Worm (Caenorhabditis elegans) whole organism, L4 larva: ENCODE data around the gene F58B4.3.

Source experiments
- F10B5.3 ChIP-seq: sonication (generic microtip); optimal IDR thresholded peaks from 2 replicates; lab custom pipeline; 2016; ENCODE audit warnings: mild to moderate bottlenecking, missing genetic modification characterization, missing compliant biosample characterization
- F49E8.2 ChIP-seq: sonication (generic microtip); optimal IDR thresholded peaks from 2 replicates; lab custom pipeline; 2016; ENCODE audit warnings: missing compliant biosample characterization, mild to moderate bottlenecking, missing genetic modification characterization, borderline replicate concordance
- T20F7.1 ChIP-seq: fragments of 200-800 bp; sonication (Bioruptor generic); optimal IDR thresholded peaks from 2 replicates; lab custom pipeline; 2018; ENCODE audit warnings: mild to moderate bottlenecking, missing genetic modification characterization, missing compliant biosample characterization
- Y105C5A.15 ChIP-seq: fragments of 200-800 bp; sonication (Bioruptor generic); IDR thresholded peaks from 2 replicates; pipeline ENCODE4 v1.3.6; 2022; ENCODE audit warnings: missing genetic modification characterization, missing compliant biosample characterization
- aha-1 ChIP-seq: fragments of 150-350 bp; peaks from one replicate; lab custom pipeline; 2014; ENCODE audit warnings: missing biosample characterization, missing genetic modification characterization
- aly-2 ChIP-seq: sonication (generic microtip); optimal IDR thresholded peaks from 2 replicates; lab custom pipeline; 2018; ENCODE audit warnings: missing biosample characterization, missing genetic modification characterization
- ama-1 ChIP-seq: fragments of 150-350 bp; optimal IDR thresholded peaks from 2 replicates; lab custom pipeline; 2014; ENCODE audit warnings: inconsistent platforms, mixed read lengths
- ceh-20 ChIP-seq: fragments of 200-800 bp; sonication (Bioruptor generic); IDR thresholded peaks from 2 replicates; pipeline ENCODE4 v1.3.6; 2022; ENCODE audit warnings: missing genetic modification reagents, missing genetic modification characterization, missing compliant biosample characterization
- ceh-32 ChIP-seq: sonication (generic microtip); optimal IDR thresholded peaks from 2 replicates; lab custom pipeline; 2016; ENCODE audit warnings: mild to moderate bottlenecking, missing genetic modification characterization, missing compliant biosample characterization; ENCODE audit not compliant: poor library complexity
- ceh-82 ChIP-seq: sonication (generic microtip); optimal IDR thresholded peaks from 2 replicates; lab custom pipeline; 2017; ENCODE audit warnings: missing biosample characterization, missing genetic modification characterization
- cey-2 ChIP-seq: sonication (generic microtip); optimal IDR thresholded peaks from 3 replicates; lab custom pipeline; 2017; ENCODE audit warnings: missing genetic modification characterization, mild to moderate bottlenecking, missing compliant biosample characterization, antibody characterized with exemption, borderline replicate concordance; ENCODE audit not compliant: insufficient read depth
- daf-16 ChIP-seq, 3 experiments: sonication (generic microtip); optimal IDR thresholded peaks; 2 replicates each; lab custom pipeline; 2016 to 2017; ENCODE audit warnings: missing genetic modification characterization in 3 of 3, missing genetic modification reagents in 3 of 3, mild to moderate bottlenecking in 2 of 3, missing compliant biosample characterization in 2 of 3, missing biosample characterization in 1 of 3, moderate library complexity in 1 of 3
- dpl-1 ChIP-seq: fragments of 150-350 bp; optimal IDR thresholded peaks from 2 replicates; lab custom pipeline; 2014; ENCODE audit warnings: missing biosample characterization, missing genetic modification reagents, missing genetic modification characterization
- egl-43 ChIP-seq: fragments of 200-800 bp; sonication (Bioruptor generic); IDR thresholded peaks from 2 replicates; pipeline ENCODE4 v1.3.6; 2022; ENCODE audit warnings: missing genetic modification reagents, missing genetic modification characterization, missing compliant biosample characterization
- fkh-10 ChIP-seq: fragments of 150-350 bp; optimal IDR thresholded peaks from 2 replicates; lab custom pipeline; 2014; ENCODE audit warnings: missing biosample characterization, missing genetic modification reagents, missing genetic modification characterization
- fos-1 ChIP-seq: fragments of 150-350 bp; optimal IDR thresholded peaks from 2 replicates; lab custom pipeline; 2014; ENCODE audit warnings: missing biosample characterization, missing genetic modification characterization
- hif-1 ChIP-seq, 2 experiments: sonication (generic microtip); optimal IDR thresholded peaks; 2 replicates each; lab custom pipeline; 2016 to 2017; ENCODE audit warnings: missing compliant biosample characterization in 2 of 2, missing genetic modification characterization in 2 of 2, missing genetic modification reagents in 2 of 2, missing genotype in 2 of 2, mild to moderate bottlenecking in 1 of 2
- hlh-30 ChIP-seq: sonication (generic microtip); optimal IDR thresholded peaks from 2 replicates; lab custom pipeline; 2017; ENCODE audit warnings: antibody characterized with exemption, mild to moderate bottlenecking, missing genetic modification characterization, missing compliant biosample characterization; ENCODE audit not compliant: insufficient read depth
- lin-1 ChIP-seq: fragments of 200-800 bp; sonication (Bioruptor generic); IDR thresholded peaks from 2 replicates; pipeline ENCODE4 v1.3.6; 2022; ENCODE audit warnings: missing genetic modification reagents, missing genetic modification characterization, missing compliant biosample characterization
- lin-38 ChIP-seq: fragments of 200-800 bp; sonication (Bioruptor generic); IDR thresholded peaks from 2 replicates; pipeline ENCODE4 v1.3.6; 2022; ENCODE audit warnings: missing genetic modification reagents, missing genetic modification characterization, missing compliant biosample characterization
- mdl-1 ChIP-seq, 2 experiments: fragments of 150-350 bp in 1 of 2; sonication (generic microtip) in 1 of 2; optimal IDR thresholded peaks; 2 replicates each; lab custom pipeline; 2014 to 2017; ENCODE audit warnings: missing biosample characterization in 2 of 2, missing genetic modification characterization in 2 of 2
- mdt-29 ChIP-seq: fragments of 200-800 bp; sonication (Bioruptor generic); IDR thresholded peaks from 2 replicates; pipeline ENCODE4 v1.3.6; 2022; ENCODE audit warnings: missing genetic modification reagents, missing genetic modification characterization, missing compliant biosample characterization
- mep-1 ChIP-seq: fragments of 150-350 bp; sonication (generic microtip); optimal IDR thresholded peaks from 3 replicates; lab custom pipeline; 2014; ENCODE audit warnings: missing biosample characterization, missing genetic modification characterization
- mes-2 ChIP-seq: sonication (generic microtip); optimal IDR thresholded peaks from 2 replicates; lab custom pipeline; 2016; ENCODE audit warnings: missing genotype, mild to moderate bottlenecking, missing genetic modification characterization, missing compliant biosample characterization; ENCODE audit not compliant: poor library complexity, severe bottlenecking
- nhr-10 ChIP-seq: fragments of 150-350 bp; optimal IDR thresholded peaks from 2 replicates; lab custom pipeline; 2014; ENCODE audit warnings: missing biosample characterization, missing genetic modification characterization
- nhr-11 ChIP-seq: fragments of 150-350 bp; optimal IDR thresholded peaks from 2 replicates; lab custom pipeline; 2014; ENCODE audit warnings: missing biosample characterization, missing genetic modification characterization
- nhr-237 ChIP-seq: sonication (generic microtip); optimal IDR thresholded peaks from 2 replicates; lab custom pipeline; 2017; ENCODE audit warnings: missing biosample characterization, missing genetic modification characterization
- nhr-25 ChIP-seq: sonication (generic microtip); optimal IDR thresholded peaks from 2 replicates; lab custom pipeline; 2017; ENCODE audit warnings: missing genetic modification characterization, mild to moderate bottlenecking, missing compliant biosample characterization, antibody characterized with exemption, moderate library complexity, borderline replicate concordance; ENCODE audit not compliant: insufficient read depth
- nhr-28 ChIP-seq: fragments of 150-350 bp; optimal IDR thresholded peaks from 2 replicates; lab custom pipeline; 2014; ENCODE audit warnings: missing biosample characterization, missing genetic modification characterization
- nhr-48 ChIP-seq: sonication (generic microtip); optimal IDR thresholded peaks from 2 replicates; lab custom pipeline; 2016; ENCODE audit warnings: mild to moderate bottlenecking, missing genetic modification characterization, missing compliant biosample characterization
- nhr-77 ChIP-seq: fragments of 150-350 bp; optimal IDR thresholded peaks from 2 replicates; lab custom pipeline; 2014; ENCODE audit warnings: missing biosample characterization, missing genetic modification characterization
- php-3 ChIP-seq: fragments of 200-800 bp; sonication (Bioruptor generic); IDR thresholded peaks from 2 replicates; pipeline ENCODE4 v1.3.6; 2022; ENCODE audit warnings: missing genetic modification reagents, missing genetic modification characterization, missing compliant biosample characterization
- rbr-2 ChIP-seq: sonication (generic microtip); optimal IDR thresholded peaks from 2 replicates; lab custom pipeline; 2016; ENCODE audit warnings: missing genotype, missing genetic modification characterization, missing compliant biosample characterization
- saeg-2 ChIP-seq: fragments of 200-800 bp; sonication (Bioruptor generic); IDR thresholded peaks from 2 replicates; pipeline ENCODE4 v1.3.6; 2022; ENCODE audit warnings: missing genetic modification reagents, missing genetic modification characterization, missing compliant biosample characterization
- sdz-12 ChIP-seq: fragments of 200-800 bp; sonication (Bioruptor generic); optimal IDR thresholded peaks from 2 replicates; lab custom pipeline; 2018; ENCODE audit warnings: mild to moderate bottlenecking, missing genetic modification characterization, missing compliant biosample characterization
- skn-1 ChIP-seq: fragments of 150-350 bp; optimal IDR thresholded peaks from 2 replicates; lab custom pipeline; 2014; ENCODE audit warnings: missing biosample characterization, missing genetic modification characterization
- snpc-1.2 ChIP-seq: fragments of 200-800 bp; sonication (Bioruptor generic); IDR thresholded peaks from 2 replicates; pipeline ENCODE4 v1.3.6; 2022; ENCODE audit warnings: missing genetic modification reagents, missing genetic modification characterization, missing compliant biosample characterization
- spr-1 ChIP-seq: sonication (generic microtip); optimal IDR thresholded peaks from 2 replicates; lab custom pipeline; 2016; ENCODE audit warnings: mild to moderate bottlenecking, missing genetic modification characterization, missing compliant biosample characterization
- spr-3 ChIP-seq: fragments of 200-800 bp; sonication (Bioruptor generic); optimal IDR thresholded peaks from 2 replicates; lab custom pipeline; 2018; ENCODE audit warnings: mild to moderate bottlenecking, missing genetic modification characterization, missing compliant biosample characterization
- tra-1 ChIP-seq: fragments of 200-800 bp; sonication (Bioruptor generic); IDR thresholded peaks from 2 replicates; pipeline ENCODE4 v1.3.6; 2022; ENCODE audit warnings: missing genetic modification reagents, missing genetic modification characterization, missing compliant biosample characterization
- unc-39 ChIP-seq: sonication (generic microtip); optimal IDR thresholded peaks from 2 replicates; lab custom pipeline; 2017; ENCODE audit warnings: missing biosample characterization, missing genetic modification characterization
- unc-62 ChIP-seq, 3 experiments: fragments of 150-350 bp in 1 of 3; sonication (generic microtip); optimal IDR thresholded peaks in 2 of 3; peaks in 1 of 3; 1 replicate in 1 of 3; 2 replicates in 2 of 3; lab custom pipeline; 2014 to 2017; ENCODE audit warnings: missing biosample characterization in 3 of 3, missing genetic modification characterization in 3 of 3, missing genetic modification reagents in 3 of 3, missing genotype in 1 of 3
- zag-1 ChIP-seq: fragments of 150-350 bp; optimal IDR thresholded peaks from 2 replicates; lab custom pipeline; 2014; ENCODE audit warnings: missing biosample characterization, missing genetic modification characterization
- zfp-3 ChIP-seq: fragments of 200-800 bp; sonication (Bioruptor generic); conservative IDR thresholded peaks from 2 replicates; pipeline ENCODE4 v1.3.6; 2022; ENCODE audit warnings: missing genetic modification reagents, missing genetic modification characterization, missing compliant biosample characterization
- zip-11 ChIP-seq: fragments of 200-800 bp; sonication (Bioruptor generic); IDR thresholded peaks from 2 replicates; pipeline ENCODE4 v1.3.6; 2022; ENCODE audit warnings: missing genetic modification characterization, missing compliant biosample characterization
- ztf-11 ChIP-seq: fragments of 150-350 bp; optimal IDR thresholded peaks from 2 replicates; lab custom pipeline; 2014; ENCODE audit warnings: missing biosample characterization, missing genetic modification characterization

The F58B4.3 gene

DNA sequence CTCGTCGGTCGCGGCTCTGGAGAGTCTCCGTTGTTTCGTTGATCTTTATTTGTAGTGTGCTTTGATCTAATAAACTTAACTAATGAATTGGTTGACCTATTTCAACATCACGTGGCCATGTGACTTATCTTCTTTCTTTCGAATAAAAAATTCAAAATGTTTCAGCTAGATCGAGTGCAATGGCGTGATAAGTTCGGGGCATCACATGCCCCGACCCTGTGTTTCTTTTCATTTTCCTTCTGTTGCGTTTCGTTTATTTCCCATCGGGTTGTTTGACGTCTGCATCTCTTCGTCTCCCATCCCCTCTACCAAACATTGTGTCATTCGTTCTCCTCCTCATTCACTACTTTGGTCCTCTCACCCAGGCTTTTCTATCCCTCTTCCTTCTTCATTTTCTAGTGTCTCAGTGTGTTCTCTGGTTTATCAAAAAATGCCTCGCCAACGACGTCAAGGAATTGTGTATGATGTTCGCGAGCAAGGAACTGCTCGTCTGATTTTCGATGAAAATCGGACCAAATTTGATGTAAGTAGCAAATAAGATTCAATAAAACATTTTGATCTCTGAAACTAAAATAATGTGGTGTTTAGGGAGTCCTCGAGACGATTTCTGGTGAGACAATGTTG, 22.2 kb downstream of the F58B4.3 start, which contains the start of gene F17C11.4 (continued):
- TF ChIP-seq hif-1 (tag; optimal IDR thresholded peaks at IDR 0.05; lab: Kevin White, UChicago) (peak; percentile 41 to 74), skn-1 (tag; lab: Kevin White, UChicago) (no peak), nhr-77 (no peak), spr-3 (GFP tag; lab: Kevin White, UChicago) (no peak), cey-2 (tag; lab: Kevin White, UChicago) (peak; percentile 6), tra-1 (GFP tag; lab: Robert Waterston, UW) (peak; percentile 65; the same call in 1 of the 2 replicates), fkh-10 (GFP tag; lab: Kevin White, UChicago) (peak; percentile 69), aha-1 (peak; percentile 99), lin-1 (GFP tag; lab: Robert Waterston, UW) (peak; percentile 44; the same call in 1 of the 2 replicates), mes-2 (tag; lab: Kevin White, UChicago) (no peak), ama-1 (lab: Kevin White, UChicago) (peak; percentile 82), nhr-48 (tag; lab: Kevin White, UChicago) (peak; percentile 84), dpl-1 (GFP tag; lab: Kevin White, UChicago) (peak; percentile 38), Y105C5A.15 (no peak), F10B5.3 (tag; lab: Kevin White, UChicago) (no peak), spr-1 (tag; lab: Kevin White, UChicago) (peak; percentile 10), unc-62 (GFP tag; optimal IDR thresholded peaks at IDR 0.05 in 1 of 2; lab: Kevin White, UChicago) (peak in 1 of 2 experiments; percentile 99), unc-62 (tag; optimal IDR thresholded peaks at IDR 0.05; lab: Kevin White, UChicago) (no peak), daf-16 (GFP tag; optimal IDR thresholded peaks at IDR 0.05; lab: Kevin White, UChicago) (peak in 1 of 2 experiments; percentile 76), daf-16 (tag; optimal IDR thresholded peaks at IDR 0.05; lab: Kevin White, UChicago) (peak; percentile 80), lin-38 (peak; percentile 47), ceh-20 (GFP tag; lab: Robert Waterston, UW) (0 out of 2 replicates have a peak, but pooled peaks have one; percentile 12), mep-1 (tag; lab: Kevin White, UChicago) (peak; percentile 72), hlh-30 (peak; percentile 96), nhr-25 (tag; lab: Kevin White, UChicago) (peak; percentile 89), ceh-32 (tag; lab: Kevin White, UChicago) (peak; percentile 52), zag-1 (tag; lab: Kevin White, UChicago) (no peak), fos-1 (tag; lab: Kevin White, UChicago) (no peak), nhr-28 (peak; percentile 96), mdt-29 (GFP tag; lab: Robert Waterston, UW) (peak; percentile 84), nhr-10 (tag; lab: Kevin White, UChicago) (no peak), mdl-1 (tag; optimal IDR thresholded peaks at IDR 0.05; lab: Kevin White, UChicago) (peak in 1 of 2 experiments; percentile 87), nhr-11 (tag; lab: Kevin White, UChicago) (peak; percentile 87), rbr-2 (tag; lab: Kevin White, UChicago) (peak; percentile 40)
- TF ChIP-seq, all 104 proteins: peak for 40

DNA sequence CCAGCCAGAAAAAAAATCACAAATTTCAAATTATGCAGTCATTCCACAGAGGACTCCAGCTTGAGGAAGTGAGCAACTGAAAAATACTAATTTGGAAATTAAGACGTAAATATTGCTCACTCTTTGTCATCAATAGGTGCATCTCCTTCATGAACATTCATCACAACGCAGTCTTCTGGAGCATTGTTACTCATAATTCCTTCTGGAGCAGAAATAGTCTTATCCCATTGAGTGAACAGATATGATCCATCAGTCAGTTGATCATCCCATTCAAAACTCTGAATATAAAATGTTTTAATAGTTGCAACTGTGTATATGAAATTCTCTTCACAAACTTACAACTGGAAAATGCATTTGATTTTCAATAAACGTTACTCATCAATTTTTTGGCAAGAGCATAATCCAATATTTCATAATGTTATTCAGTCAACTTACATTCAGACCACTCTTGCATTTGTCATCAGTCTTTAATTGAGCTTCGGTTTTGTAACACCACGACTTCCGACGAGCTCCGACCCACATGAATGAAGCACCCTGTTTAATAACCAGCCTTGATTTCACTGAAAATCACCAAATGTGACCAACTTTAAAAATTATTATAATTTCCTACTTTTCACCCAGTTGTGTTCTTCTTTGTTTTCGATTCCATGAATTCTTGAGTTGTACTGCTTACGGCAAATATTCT, 24.0 kb downstream of the F58B4.3 start:
- peak; percentile 35 for TF ChIP-seq mep-1 (tag; lab: Kevin White, UChicago)
- no peak for TF ChIP-seq zag-1 (tag; lab: Kevin White, UChicago)
- TF ChIP-seq F49E8.2: no peak
- TF ChIP-seq sdz-12 (GFP tag; lab: Kevin White, UChicago): peak; percentile 59
- TF ChIP-seq nhr-10 (tag; lab: Kevin White, UChicago): no peak
- TF ChIP-seq ztf-11 (tag; lab: Kevin White, UChicago): no peak
- no peak for TF ChIP-seq rbr-2 (tag; lab: Kevin White, UChicago)
- no peak for TF ChIP-seq fos-1 (tag; lab: Kevin White, UChicago)
- peak; percentile 95 for TF ChIP-seq zfp-3 (GFP tag; lab: Robert Waterston, UW)
- TF ChIP-seq egl-43 (GFP tag; lab: Robert Waterston, UW): no peak
- peak; percentile 29 for TF ChIP-seq aha-1
- TF ChIP-seq aly-2 (tag; lab: Kevin White, UChicago): no peak
- no peak for TF ChIP-seq php-3 (GFP tag; lab: Robert Waterston, UW)
- TF ChIP-seq daf-16 (GFP tag; optimal IDR thresholded peaks at IDR 0.05; lab: Kevin White, UChicago): peak in 1 of 2 experiments; percentile 48
- no peak for TF ChIP-seq daf-16 (tag; optimal IDR thresholded peaks at IDR 0.05; lab: Kevin White, UChicago)
- TF ChIP-seq zip-11: no peak
- TF ChIP-seq snpc-1.2 (GFP tag; lab: Robert Waterston, UW): no peak
- no peak for TF ChIP-seq ceh-82 (tag; lab: Kevin White, UChicago)
- TF ChIP-seq T20F7.1: peak; percentile 69
- TF ChIP-seq unc-39: no peak
- no peak for TF ChIP-seq nhr-237
- peak; percentile 57; the same call in 1 of the 2 replicates for TF ChIP-seq saeg-2 (GFP tag; lab: Robert Waterston, UW)
